Worm (Caenorhabditis elegans) whole organism, late embryonic: Measurements from ENCODE around the gene ddx-35.

Experiments
- C08G9.2 ChIP-seq: sonication (generic microtip); optimal IDR thresholded peaks from 2 replicates; lab custom pipeline; 2016; ENCODE audit warnings: mild to moderate bottlenecking, missing genetic modification characterization, moderate library complexity, missing compliant biosample characterization
- C38D4.7 ChIP-seq: fragments of 200-800 bp; sonication (Bioruptor generic); optimal IDR thresholded peaks from 2 replicates; lab custom pipeline; 2018; ENCODE audit warnings: mild to moderate bottlenecking, missing genetic modification characterization, moderate library complexity, missing compliant biosample characterization
- F13H6.1 ChIP-seq: sonication (generic microtip); optimal IDR thresholded peaks from 2 replicates; lab custom pipeline; 2016; ENCODE audit warnings: missing genetic modification characterization, missing compliant biosample characterization
- K02D7.2 ChIP-seq: sonication (generic microtip); optimal IDR thresholded peaks from 2 replicates; lab custom pipeline; 2017; ENCODE audit warnings: mild to moderate bottlenecking, missing genetic modification characterization, missing compliant biosample characterization
- Y22D7AL.16 ChIP-seq: sonication (generic microtip); optimal IDR thresholded peaks from 2 replicates; lab custom pipeline; 2016; ENCODE audit warnings: missing genetic modification characterization, missing compliant biosample characterization
- ahr-1 ChIP-seq: sonication (generic microtip); optimal IDR thresholded peaks from 2 replicates; lab custom pipeline; 2016; ENCODE audit warnings: missing genetic modification characterization, missing compliant biosample characterization
- ama-1 ChIP-seq: fragments of 150-350 bp; optimal IDR thresholded peaks from 2 replicates; lab custom pipeline; 2014
- ceh-18 ChIP-seq: sonication (generic microtip); optimal IDR thresholded peaks from 2 replicates; lab custom pipeline; 2016; ENCODE audit warnings: missing genetic modification characterization, missing compliant biosample characterization
- ceh-24 ChIP-seq: sonication (generic microtip); optimal IDR thresholded peaks from 2 replicates; lab custom pipeline; 2016; ENCODE audit warnings: mild to moderate bottlenecking, missing genetic modification characterization, missing compliant biosample characterization
- ceh-31 ChIP-seq: sonication (generic microtip); optimal IDR thresholded peaks from 2 replicates; lab custom pipeline; 2016; ENCODE audit warnings: missing genetic modification characterization, missing compliant biosample characterization
- ceh-6 ChIP-seq: fragments of 200-800 bp; sonication (Bioruptor generic); optimal IDR thresholded peaks from 2 replicates; lab custom pipeline; 2018; ENCODE audit warnings: mild to moderate bottlenecking, missing genetic modification characterization, missing compliant biosample characterization
- che-1 ChIP-seq: sonication (generic microtip); optimal IDR thresholded peaks from 2 replicates; lab custom pipeline; 2016; ENCODE audit warnings: mild to moderate bottlenecking, missing genetic modification characterization, missing compliant biosample characterization
- elt-4 ChIP-seq: sonication (generic microtip); optimal IDR thresholded peaks from 2 replicates; lab custom pipeline; 2016; ENCODE audit warnings: missing genetic modification characterization, missing compliant biosample characterization
- fax-1 ChIP-seq: sonication (generic microtip); optimal IDR thresholded peaks from 2 replicates; lab custom pipeline; 2016; ENCODE audit warnings: missing genotype, missing genetic modification characterization, missing compliant biosample characterization
- fkh-10 ChIP-seq: fragments of 150-350 bp; optimal IDR thresholded peaks from 2 replicates; lab custom pipeline; 2014; ENCODE audit warnings: missing biosample characterization, missing genetic modification reagents, missing genetic modification characterization
- fkh-6 ChIP-seq: sonication (generic microtip); optimal IDR thresholded peaks from 2 replicates; lab custom pipeline; 2016; ENCODE audit warnings: missing genetic modification characterization, missing compliant biosample characterization
- hlh-13 ChIP-seq: fragments of 200-800 bp; sonication (Bioruptor generic); optimal IDR thresholded peaks from 2 replicates; lab custom pipeline; 2018; ENCODE audit warnings: mild to moderate bottlenecking, missing genetic modification characterization, missing compliant biosample characterization
- hlh-15 ChIP-seq: sonication (generic microtip); optimal IDR thresholded peaks from 2 replicates; lab custom pipeline; 2016; ENCODE audit warnings: missing genetic modification characterization, missing compliant biosample characterization
- hlh-30 ChIP-seq: sonication (generic microtip); optimal IDR thresholded peaks from 2 replicates; lab custom pipeline; 2017; ENCODE audit warnings: antibody characterized with exemption, missing genetic modification characterization, missing compliant biosample characterization; ENCODE audit not compliant: insufficient read depth
- lim-6 ChIP-seq: sonication (generic microtip); optimal IDR thresholded peaks from 2 replicates; lab custom pipeline; 2016; ENCODE audit warnings: missing genetic modification characterization, missing compliant biosample characterization
- madf-2 ChIP-seq: sonication (generic microtip); optimal IDR thresholded peaks from 2 replicates; lab custom pipeline; 2017; ENCODE audit warnings: missing genetic modification characterization, missing compliant biosample characterization
- mec-3 ChIP-seq: sonication (generic microtip); optimal IDR thresholded peaks from 2 replicates; lab custom pipeline; 2016; ENCODE audit warnings: borderline replicate concordance, missing genetic modification characterization, missing compliant biosample characterization
- nhr-11 ChIP-seq: fragments of 150-350 bp; optimal IDR thresholded peaks from 2 replicates; lab custom pipeline; 2014; ENCODE audit warnings: missing biosample characterization, missing genetic modification characterization
- nhr-232 ChIP-seq: sonication (generic microtip); optimal IDR thresholded peaks from 2 replicates; lab custom pipeline; 2016; ENCODE audit warnings: missing genetic modification characterization, missing compliant biosample characterization
- odd-2 ChIP-seq: sonication (generic microtip); optimal IDR thresholded peaks from 2 replicates; lab custom pipeline; 2017; ENCODE audit warnings: antibody characterized with exemption, mild to moderate bottlenecking, missing genetic modification characterization, missing compliant biosample characterization
- pha-2 ChIP-seq: sonication (generic microtip); optimal IDR thresholded peaks from 2 replicates; lab custom pipeline; 2017; ENCODE audit warnings: mild to moderate bottlenecking, missing genetic modification characterization, missing compliant biosample characterization
- pha-4 ChIP-seq: fragments of 150-350 bp; optimal IDR thresholded peaks from 2 replicates; lab custom pipeline; 2018; ENCODE audit warnings: missing biosample characterization, missing genetic modification reagents, missing genetic modification characterization
- ref-2 ChIP-seq: sonication (generic microtip); optimal IDR thresholded peaks from 2 replicates; lab custom pipeline; 2016; ENCODE audit warnings: missing genetic modification characterization, missing compliant biosample characterization
- sdc-2 ChIP-seq: sonication (generic microtip); optimal IDR thresholded peaks from 2 replicates; lab custom pipeline; 2016; ENCODE audit warnings: missing genotype, missing genetic modification characterization, missing compliant biosample characterization
- sox-2 ChIP-seq: fragments of 200-800 bp; sonication (Bioruptor generic); IDR thresholded peaks from 2 replicates; pipeline ENCODE4 v1.3.6; 2022; ENCODE audit warnings: missing genetic modification reagents, missing genetic modification characterization, missing compliant biosample characterization
- sox-4 ChIP-seq: sonication (generic microtip); optimal IDR thresholded peaks from 2 replicates; lab custom pipeline; 2017; ENCODE audit warnings: mild to moderate bottlenecking, missing genetic modification characterization, inconsistent platforms, missing compliant biosample characterization
- tbx-2 ChIP-seq: sonication (generic microtip); optimal IDR thresholded peaks from 2 replicates; lab custom pipeline; 2016; ENCODE audit warnings: missing genetic modification characterization, missing compliant biosample characterization
- unc-42 ChIP-seq: sonication (generic microtip); optimal IDR thresholded peaks from 2 replicates; lab custom pipeline; 2016; ENCODE audit warnings: missing genotype, missing genetic modification characterization, missing compliant biosample characterization
- unc-55 ChIP-seq: sonication (generic microtip); optimal IDR thresholded peaks from 2 replicates; lab custom pipeline; 2017; ENCODE audit warnings: missing biosample characterization, missing genetic modification reagents, missing genetic modification characterization

The ddx-35 gene

ce11 chrIII:1533615-1534014 lies 20.6 kb downstream of the ddx-35 start, which contains the start of gene mtg-1:
Gene mtg-1 (plus strand): TSS chrIII:1533774.
- no peak for TF ChIP-seq ama-1
- TF ChIP-seq ceh-18 (tag; lab: Kevin White, UChicago): no peak
- TF ChIP-seq unc-55 (GFP tag; lab: Kevin White, UChicago): peak; percentile 16
- TF ChIP-seq sox-4: no peak
- TF ChIP-seq fax-1 (tag; lab: Kevin White, UChicago): no peak
- TF ChIP-seq elt-4 (tag; lab: Kevin White, UChicago): no peak
- TF ChIP-seq sox-2 (GFP tag; lab: Robert Waterston, UW): no peak
- TF ChIP-seq F13H6.1 (tag; lab: Kevin White, UChicago): no peak
- TF ChIP-seq hlh-30 (tag; lab: Kevin White, UChicago): no peak
- TF ChIP-seq, all 69 proteins: peak for 1

- TF ChIP-seq che-1 (peak; percentile 28), pha-4 (tag; lab: Kevin White, UChicago) (no peak)
Measured at ce11 chrIII:1532777-1533473, 21.3 kb downstream of the ddx-35 start, which contains the start of gene snf-6. Gene snf-6 (minus strand): TSS chrIII:1532827.

ce11 chrIII:1528423-1528822 lies 25.8 kb downstream of the ddx-35 start:
- TF ChIP-seq madf-2 (tag; lab: Kevin White, UChicago): no peak
- no peak for TF ChIP-seq lim-6 (tag; lab: Kevin White, UChicago)
- TF ChIP-seq elt-4 (tag; lab: Kevin White, UChicago): no peak
- TF ChIP-seq ceh-18 (tag; lab: Kevin White, UChicago): no peak
- no peak for TF ChIP-seq sdc-2 (tag; lab: Kevin White, UChicago)
- no peak for TF ChIP-seq C08G9.2 (tag; lab: Kevin White, UChicago)
- no peak for TF ChIP-seq Y22D7AL.16 (tag; lab: Kevin White, UChicago)
- TF ChIP-seq nhr-232 (tag; lab: Kevin White, UChicago): no peak
- TF ChIP-seq ahr-1 (tag; lab: Kevin White, UChicago): no peak
- TF ChIP-seq C38D4.7 (GFP tag; lab: Kevin White, UChicago): no peak
- no peak for TF ChIP-seq ceh-31
- TF ChIP-seq ceh-24 (tag; lab: Kevin White, UChicago): no peak
- no peak for TF ChIP-seq fkh-6 (tag; lab: Kevin White, UChicago)
- no peak for TF ChIP-seq fkh-10 (GFP tag; lab: Kevin White, UChicago)
- TF ChIP-seq, all 69 proteins: peak for 0

ce11 chrIII:1519906-1520305 lies 34.3 kb downstream of the ddx-35 start:
- TF ChIP-seq hlh-13 (GFP tag; lab: Kevin White, UChicago): no peak
- no peak for TF ChIP-seq unc-55 (GFP tag; lab: Kevin White, UChicago)
- TF ChIP-seq ceh-18 (tag; lab: Kevin White, UChicago): no peak
- no peak for TF ChIP-seq mec-3
- TF ChIP-seq ahr-1 (tag; lab: Kevin White, UChicago): no peak
- no peak for TF ChIP-seq odd-2 (tag; lab: Kevin White, UChicago)
- TF ChIP-seq elt-4 (tag; lab: Kevin White, UChicago): no peak
- no peak for TF ChIP-seq Y22D7AL.16 (tag; lab: Kevin White, UChicago)
- TF ChIP-seq ref-2 (tag; lab: Kevin White, UChicago): no peak
- TF ChIP-seq tbx-2 (tag; lab: Kevin White, UChicago): no peak
- no peak for TF ChIP-seq nhr-232 (tag; lab: Kevin White, UChicago)

- no peak for TF ChIP-seq nhr-11 (tag; lab: Kevin White, UChicago)
- TF ChIP-seq unc-55 (GFP tag; lab: Kevin White, UChicago): no peak
- TF ChIP-seq hlh-30 (tag; lab: Kevin White, UChicago): no peak
- no peak for TF ChIP-seq unc-42
- TF ChIP-seq elt-4 (tag; lab: Kevin White, UChicago): no peak
- no peak for TF ChIP-seq ceh-18 (tag; lab: Kevin White, UChicago)
- TF ChIP-seq hlh-15 (tag; lab: Kevin White, UChicago): no peak
- TF ChIP-seq ama-1: no peak
- no peak for TF ChIP-seq pha-2
- TF ChIP-seq ceh-6 (GFP tag; lab: Kevin White, UChicago): no peak
- no peak for TF ChIP-seq K02D7.2 (tag; lab: Kevin White, UChicago)
- no peak for TF ChIP-seq mec-3
- TF ChIP-seq, all 69 proteins: peak for 0
Measured at ce11 chrIII:1517893-1518292, 36.4 kb downstream of the ddx-35 start, which contains the start of gene tmem-120. Gene tmem-120 (minus strand): TSS chrIII:1517993.
